Worm (Caenorhabditis elegans) whole organism, L1 larva: ENCODE results near the gene Y44A6C.2.
A peak's percentile ranks its signal among the peaks of the same experiment; 100 is the strongest.

Experiments
- C04F5.9 ChIP-seq: sonication (generic microtip); optimal IDR thresholded peaks from 2 replicates; lab custom pipeline; 2016; ENCODE audit warnings: missing genetic modification characterization, missing compliant biosample characterization
- aha-1 ChIP-seq: fragments of 150-350 bp; optimal IDR thresholded peaks from 2 replicates; lab custom pipeline; 2014; ENCODE audit warnings: missing biosample characterization, missing genetic modification characterization
- aly-2 ChIP-seq: fragments of 150-350 bp; optimal IDR thresholded peaks from 2 replicates; lab custom pipeline; 2014; ENCODE audit warnings: missing biosample characterization, missing genetic modification characterization
- blmp-1 ChIP-seq: fragments of 150-350 bp; optimal IDR thresholded peaks from 2 replicates; lab custom pipeline; 2014; ENCODE audit warnings: missing biosample characterization, missing genetic modification characterization
- ceh-63 ChIP-seq: fragments of 200-800 bp; sonication (Bioruptor generic); optimal IDR thresholded peaks from 2 replicates; lab custom pipeline; 2018; ENCODE audit warnings: mild to moderate bottlenecking, missing genetic modification characterization, missing compliant biosample characterization
- ces-1 ChIP-seq: fragments of 150-350 bp; optimal IDR thresholded peaks from 2 replicates; lab custom pipeline; 2014; ENCODE audit warnings: missing biosample characterization, missing genetic modification reagents, missing genetic modification characterization
- dsc-1 ChIP-seq: sonication (generic microtip); optimal IDR thresholded peaks from 2 replicates; lab custom pipeline; 2016; ENCODE audit warnings: mild to moderate bottlenecking, missing genetic modification characterization, missing compliant biosample characterization
- efl-3 ChIP-seq: fragments of 200-800 bp; sonication (Bioruptor generic); optimal IDR thresholded peaks from 2 replicates; lab custom pipeline; 2018; ENCODE audit warnings: mild to moderate bottlenecking, missing genetic modification characterization, missing compliant biosample characterization
- egl-27 ChIP-seq, 2 experiments: fragments of 150-350 bp in 1 of 2; sonication (generic microtip); optimal IDR thresholded peaks; 3 replicates each; lab custom pipeline; 2017 to 2018; ENCODE audit warnings: missing biosample characterization in 2 of 2, missing genetic modification characterization in 2 of 2, missing genetic modification reagents in 2 of 2
- fkh-10 ChIP-seq: sonication (generic microtip); optimal IDR thresholded peaks from 2 replicates; lab custom pipeline; 2017; ENCODE audit warnings: missing biosample characterization, missing genetic modification reagents, missing genetic modification characterization
- fkh-4 ChIP-seq: sonication (generic microtip); optimal IDR thresholded peaks from 2 replicates; lab custom pipeline; 2016; ENCODE audit warnings: missing compliant biosample characterization, missing genetic modification characterization, borderline replicate concordance
- fkh-8 ChIP-seq: sonication (generic microtip); optimal IDR thresholded peaks from 2 replicates; lab custom pipeline; 2016; ENCODE audit warnings: mild to moderate bottlenecking, missing genetic modification characterization, missing compliant biosample characterization
- fos-1 ChIP-seq: fragments of 150-350 bp; optimal IDR thresholded peaks from 2 replicates; lab custom pipeline; 2014; ENCODE audit warnings: missing biosample characterization, missing genetic modification characterization
- grh-1 ChIP-seq: fragments of 200-800 bp; sonication (Bioruptor generic); IDR thresholded peaks from 2 replicates; pipeline ENCODE4 v1.3.6; 2022; ENCODE audit warnings: missing genetic modification reagents, missing genetic modification characterization, missing compliant biosample characterization
- irx-1 ChIP-seq: sonication (generic microtip); optimal IDR thresholded peaks from 2 replicates; lab custom pipeline; 2016; ENCODE audit warnings: missing genetic modification characterization, missing compliant biosample characterization
- jun-1 ChIP-seq: fragments of 150-350 bp; optimal IDR thresholded peaks from 2 replicates; lab custom pipeline; 2014; ENCODE audit warnings: missing biosample characterization, missing genetic modification reagents, missing genetic modification characterization
- lin-13 ChIP-seq: fragments of 150-350 bp; optimal IDR thresholded peaks from 2 replicates; lab custom pipeline; 2014; ENCODE audit warnings: missing biosample characterization, missing genetic modification reagents, missing genetic modification characterization
- lin-35 ChIP-seq, 2 experiments: fragments of 150-350 bp; optimal IDR thresholded peaks; 2 replicates each; lab custom pipeline; 2014; ENCODE audit warnings: missing biosample characterization in 2 of 2, missing genetic modification characterization in 2 of 2, missing genetic modification reagents in 2 of 2
- lin-39 ChIP-seq: fragments of 150-350 bp; optimal IDR thresholded peaks from 2 replicates; lab custom pipeline; 2014; ENCODE audit warnings: missing biosample characterization, missing genetic modification reagents, missing genetic modification characterization
- lir-3 ChIP-seq: sonication (generic microtip); optimal IDR thresholded peaks from 2 replicates; lab custom pipeline; 2016; ENCODE audit warnings: mild to moderate bottlenecking, missing genetic modification characterization, moderate library complexity, missing compliant biosample characterization; ENCODE audit not compliant: poor library complexity
- lsy-2 ChIP-seq, 2 experiments: fragments of 150-350 bp; optimal IDR thresholded peaks; 2 replicates each; lab custom pipeline; 2014; ENCODE audit warnings: missing biosample characterization in 2 of 2, missing genetic modification characterization in 2 of 2
- mab-9 ChIP-seq: fragments of 200-800 bp; sonication (Bioruptor generic); IDR thresholded peaks from 2 replicates; pipeline ENCODE4 v1.3.6; 2022; ENCODE audit warnings: missing genetic modification reagents, missing genetic modification characterization, missing compliant biosample characterization
- mdl-1 ChIP-seq, 2 experiments: fragments of 150-350 bp; optimal IDR thresholded peaks; 2 replicates each; lab custom pipeline; 2014 to 2017; ENCODE audit warnings: missing biosample characterization in 2 of 2, missing genetic modification characterization in 2 of 2, inconsistent platforms in 1 of 2
- mef-2 ChIP-seq: fragments of 150-350 bp; optimal IDR thresholded peaks from 2 replicates; lab custom pipeline; 2014; ENCODE audit warnings: missing biosample characterization, missing genetic modification characterization
- mep-1 ChIP-seq: fragments of 150-350 bp; optimal IDR thresholded peaks from 2 replicates; lab custom pipeline; 2014; ENCODE audit warnings: missing biosample characterization, missing genetic modification characterization
- nhr-11 ChIP-seq: fragments of 150-350 bp; optimal IDR thresholded peaks from 2 replicates; lab custom pipeline; 2014; ENCODE audit warnings: missing biosample characterization, missing genetic modification characterization
- nhr-20 ChIP-seq: sonication (generic microtip); optimal IDR thresholded peaks from 2 replicates; lab custom pipeline; 2016; ENCODE audit warnings: mild to moderate bottlenecking, missing genetic modification characterization, missing compliant biosample characterization
- nhr-237 ChIP-seq: fragments of 150-350 bp; optimal IDR thresholded peaks from 2 replicates; lab custom pipeline; 2014; ENCODE audit warnings: missing biosample characterization, missing genetic modification characterization
- nhr-76 ChIP-seq: sonication (generic microtip); optimal IDR thresholded peaks from 2 replicates; lab custom pipeline; 2017; ENCODE audit warnings: missing biosample characterization, missing genetic modification characterization
- nhr-84 ChIP-seq: sonication (generic microtip); optimal IDR thresholded peaks from 2 replicates; lab custom pipeline; 2017; ENCODE audit warnings: missing biosample characterization, missing genetic modification characterization
- pax-3 ChIP-seq: fragments of 200-800 bp; sonication (Bioruptor generic); optimal IDR thresholded peaks from 2 replicates; lab custom pipeline; 2018; ENCODE audit warnings: mild to moderate bottlenecking, missing genetic modification characterization, moderate library complexity, missing compliant biosample characterization
- skn-1 ChIP-seq: fragments of 150-350 bp; optimal IDR thresholded peaks from 2 replicates; lab custom pipeline; 2014; ENCODE audit warnings: missing biosample characterization, missing genetic modification characterization
- snu-23 ChIP-seq: sonication (generic microtip); optimal IDR thresholded peaks from 2 replicates; lab custom pipeline; 2016; ENCODE audit warnings: missing genetic modification characterization, missing compliant biosample characterization
- sox-4 ChIP-seq: sonication (generic microtip); optimal IDR thresholded peaks from 2 replicates; lab custom pipeline; 2016; ENCODE audit warnings: missing genetic modification characterization, missing compliant biosample characterization
- sup-37 ChIP-seq: fragments of 200-800 bp; sonication (Bioruptor generic); optimal IDR thresholded peaks from 2 replicates; lab custom pipeline; 2018; ENCODE audit warnings: mild to moderate bottlenecking, missing genetic modification characterization, missing compliant biosample characterization
- tbx-2 ChIP-seq: sonication (generic microtip); optimal IDR thresholded peaks from 2 replicates; lab custom pipeline; 2016; ENCODE audit warnings: missing genetic modification characterization, missing compliant biosample characterization
- xbp-1 ChIP-seq: sonication (generic microtip); optimal IDR thresholded peaks from 2 replicates; lab custom pipeline; 2016; ENCODE audit warnings: missing genetic modification characterization, missing compliant biosample characterization
- ztf-11 ChIP-seq, 2 experiments: sonication (generic microtip); optimal IDR thresholded peaks; 2 replicates each; lab custom pipeline; 2016 to 2017; ENCODE audit warnings: missing genetic modification characterization in 2 of 2, missing biosample characterization in 1 of 2, missing compliant biosample characterization in 1 of 2

Y44A6C.2 gene

DNA sequence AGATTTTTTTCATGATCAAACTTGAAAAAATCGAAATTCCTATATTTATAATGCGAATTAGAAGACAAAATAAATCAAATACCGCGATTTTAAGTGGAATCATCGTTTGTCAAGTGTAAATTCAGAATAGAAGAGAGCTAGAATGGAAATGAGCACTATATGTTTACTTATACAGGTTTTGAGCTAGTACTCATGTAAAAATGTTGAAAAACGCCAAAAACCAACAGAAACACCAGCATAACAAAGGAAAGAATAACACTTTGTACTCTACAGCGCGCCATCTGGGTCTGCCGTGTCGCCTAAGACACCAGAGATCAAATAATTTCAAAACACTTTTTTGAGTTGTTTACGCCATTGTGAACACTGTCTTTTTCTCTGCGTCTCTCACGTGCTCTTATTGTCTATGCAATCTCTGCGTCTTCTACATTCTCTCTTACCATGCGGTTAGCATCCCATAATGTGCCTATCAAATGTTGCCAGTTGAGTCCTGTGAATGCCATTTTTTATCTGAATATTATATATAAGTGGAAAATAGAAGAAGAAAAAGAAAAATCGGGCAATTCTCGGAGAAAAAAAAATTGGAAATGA lies 6.8 kb downstream of the Y44A6C.2 start, which contains the start of gene ipla-3 (continued):
- TF ChIP-seq fkh-10 (GFP tag; lab: Kevin White, UChicago) (no peak), ces-1 (GFP tag; lab: Kevin White, UChicago) (no peak), fkh-4 (no peak), egl-27 (tag; optimal IDR thresholded peaks at IDR 0.05; lab: Kevin White, UChicago) (no peak), lin-13 (no peak), mep-1 (peak; percentile 56), nhr-11 (tag; lab: Kevin White, UChicago) (no peak), snu-23 (GFP tag; lab: Kevin White, UChicago) (peak; percentile 52), sox-4 (tag; lab: Kevin White, UChicago) (no peak), aha-1 (no peak), lin-39 (tag; lab: Kevin White, UChicago) (no peak), efl-3 (GFP tag; lab: Kevin White, UChicago) (no peak), jun-1 (tag; lab: Kevin White, UChicago) (peak; percentile 10), sup-37 (GFP tag; lab: Kevin White, UChicago) (no peak), mef-2 (tag; lab: Kevin White, UChicago) (no peak), nhr-76 (tag; lab: Kevin White, UChicago) (no peak), mdl-1 (tag; optimal IDR thresholded peaks at IDR 0.05; lab: Kevin White, UChicago) (peak in 1 of 2 experiments; percentile 71), pax-3 (tag; lab: Kevin White, UChicago) (no peak), lir-3 (no peak), ztf-11 (tag; optimal IDR thresholded peaks at IDR 0.05; lab: Kevin White, UChicago) (no peak), blmp-1 (tag; lab: Kevin White, UChicago) (no peak), lin-35 (GFP tag; optimal IDR thresholded peaks at IDR 0.05; lab: Kevin White, UChicago) (peak; percentile 20 to 60), grh-1 (GFP tag; lab: Robert Waterston, UW) (no peak), skn-1 (tag; lab: Kevin White, UChicago) (peak; percentile 36), irx-1 (tag; lab: Kevin White, UChicago) (no peak), mab-9 (GFP tag; lab: Robert Waterston, UW) (0 out of 2 replicates have a peak, but pooled peaks have one; percentile 26)

- TF ChIP-seq aly-2 (tag; lab: Kevin White, UChicago) = no peak
- TF ChIP-seq C04F5.9 (tag; lab: Kevin White, UChicago) = no peak
Observed at ce11 chrV:20731787-20732186, 9.8 kb downstream of the Y44A6C.2 start, which contains the start of gene srxa-1. Gene srxa-1 (plus strand): TSS chrV:20732087.

DNA sequence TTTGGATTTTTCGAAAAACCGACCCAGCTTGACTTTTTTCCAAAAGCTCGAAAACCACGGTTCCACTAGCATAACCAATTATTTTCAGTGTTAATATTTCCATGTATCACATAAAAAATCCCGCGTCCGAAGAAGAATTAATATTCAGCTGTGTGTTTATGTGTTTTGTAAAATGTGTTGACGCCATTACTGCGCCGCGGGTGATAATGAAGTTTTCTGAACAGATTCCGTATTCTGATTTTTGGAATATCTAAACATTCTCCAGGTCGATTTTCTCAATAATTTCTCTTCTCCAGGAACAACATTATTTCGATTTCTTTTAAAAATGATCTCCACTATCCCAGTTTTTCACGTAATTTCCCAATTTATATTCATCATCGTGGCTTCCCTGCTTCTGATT lies 12.6 kb downstream of the Y44A6C.2 start, which contains the start of gene srxa-6:
Gene srxa-6 (plus strand): TSS at position 301 of the 400 bp plus-strand sequence.
- TF ChIP-seq pax-3 (tag; lab: Kevin White, UChicago) = no peak
- TF ChIP-seq nhr-84 (tag; lab: Kevin White, UChicago) = no peak
- no peak for TF ChIP-seq fos-1 (tag; lab: Kevin White, UChicago)
- no peak for TF ChIP-seq ceh-63
- TF ChIP-seq mep-1 = no peak
- no peak for TF ChIP-seq nhr-20
- no peak for TF ChIP-seq aha-1
- TF ChIP-seq xbp-1 (tag; lab: Kevin White, UChicago) = no peak

- TF ChIP-seq nhr-237 (tag; lab: Kevin White, UChicago) (no peak), nhr-11 (tag; lab: Kevin White, UChicago) (no peak), fkh-4 (no peak), ces-1 (GFP tag; lab: Kevin White, UChicago) (peak; percentile 33), dsc-1 (tag; lab: Kevin White, UChicago) (no peak), nhr-84 (tag; lab: Kevin White, UChicago) (no peak), tbx-2 (tag; lab: Kevin White, UChicago) (peak; percentile 7), irx-1 (tag; lab: Kevin White, UChicago) (peak; percentile 2), fkh-8 (tag; lab: Kevin White, UChicago) (no peak), lsy-2 (tag; optimal IDR thresholded peaks at IDR 0.05; lab: Kevin White, UChicago) (no peak), fkh-10 (GFP tag; lab: Kevin White, UChicago) (peak; percentile 65)
Observed at ce11 chrV:20739387-20739786, 17.4 kb downstream of the Y44A6C.2 start.
